Fruit fly (Drosophila melanogaster): Measurements from ENCODE around the gene Aduk.

Aduk gene

DNA sequence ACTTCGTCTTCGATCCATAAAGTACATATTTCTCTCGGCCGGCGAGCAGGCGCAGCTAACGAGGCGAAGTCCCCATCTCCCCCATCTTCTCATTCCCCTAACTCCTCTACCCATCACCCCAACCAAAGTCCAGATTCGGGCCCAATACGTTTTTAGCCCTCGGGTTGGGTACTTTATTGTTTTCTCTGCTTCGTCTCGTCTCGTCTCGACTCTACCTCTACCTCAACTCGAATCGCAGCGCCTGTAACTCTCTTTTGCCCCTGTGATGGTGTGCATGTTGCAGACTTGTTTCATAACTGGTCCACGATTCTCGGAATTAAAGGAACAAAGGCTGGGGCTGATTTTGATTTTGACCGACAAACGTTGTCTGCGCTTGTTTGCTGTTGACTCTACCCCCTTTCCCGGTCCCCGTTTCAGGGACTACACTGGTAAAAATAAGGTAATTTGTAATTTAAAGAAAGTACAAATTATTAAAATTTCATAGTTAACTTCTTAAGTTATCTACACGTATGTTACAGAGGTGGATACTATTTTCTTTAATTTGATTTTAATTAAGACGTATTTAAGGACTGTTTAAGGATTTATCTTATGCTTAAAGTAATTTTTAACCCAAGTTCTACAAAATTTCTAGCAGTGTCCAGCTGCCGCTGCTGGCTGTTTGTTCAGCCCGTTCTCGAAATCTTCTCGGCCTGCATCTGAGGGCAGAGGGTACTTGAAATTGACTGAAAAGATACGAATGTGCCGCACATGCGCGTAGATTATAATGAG is 44.3 kb upstream of the Aduk start (continued):
- TF ChIP-seq lilli (GFP tag; optimal IDR thresholded peaks at IDR 0.05) = peak; percentile 40
- TF ChIP-seq Oli (tag; optimal IDR thresholded peaks at IDR 0.05) = peak; percentile 62
- no peak for TF ChIP-seq CG9609 (GFP tag; optimal IDR thresholded peaks at IDR 0.05)
- peak; percentile 75 for TF ChIP-seq CG15479 (GFP tag; optimal IDR thresholded peaks at IDR 0.05)
- TF ChIP-seq luna (GFP tag; optimal IDR thresholded peaks at IDR 0.05) = no peak
- peak; percentile 51 for TF ChIP-seq CG1603 (tag; optimal IDR thresholded peaks at IDR 0.05)
- no peak for TF ChIP-seq lmd (GFP tag; IDR thresholded peaks at IDR 0.05)
- peak; percentile 46 for TF ChIP-seq ATbp (GFP tag; optimal IDR thresholded peaks at IDR 0.05)
- TF ChIP-seq salm (tag; optimal IDR thresholded peaks at IDR 0.05) = peak; percentile 4
- TF ChIP-seq sug (tag; optimal IDR thresholded peaks at IDR 0.05) = no peak
- no peak for TF ChIP-seq CG31388 (GFP tag; optimal IDR thresholded peaks at IDR 0.05)
- no peak for TF ChIP-seq org-1 (GFP tag; optimal IDR thresholded peaks at IDR 0.05)
- TF ChIP-seq CG9797 (GFP tag; optimal IDR thresholded peaks at IDR 0.05) = no peak
- no peak for TF ChIP-seq CG10321 (GFP tag; IDR thresholded peaks at IDR 0.05)
- TF ChIP-seq pfk (GFP tag; optimal IDR thresholded peaks at IDR 0.05) = no peak
- no peak for TF ChIP-seq kay (GFP tag; optimal IDR thresholded peaks at IDR 0.05)
- TF ChIP-seq CG9876 (GFP tag; optimal IDR thresholded peaks at IDR 0.05) = no peak
- TF ChIP-seq CG30403 (GFP tag; optimal IDR thresholded peaks at IDR 0.05) = peak; percentile 51
- 0 out of 2 replicates have a peak, but pooled peaks have one; percentile 8 for TF ChIP-seq Nf-YA (GFP tag; IDR thresholded peaks at IDR 0.05)
- no peak for TF ChIP-seq toy (GFP tag; IDR thresholded peaks at IDR 0.05)
- no peak for TF ChIP-seq CG1024 (GFP tag; IDR thresholded peaks at IDR 0.05)
- TF ChIP-seq fd96Cb (tag; optimal IDR thresholded peaks at IDR 0.05) = peak; percentile 70
- TF ChIP-seq Hr78 (GFP tag; optimal IDR thresholded peaks at IDR 0.05) = peak in 1 of 2 experiments; percentile 54
- no peak for TF ChIP-seq CG3163 (GFP tag; optimal IDR thresholded peaks at IDR 0.05)
- peak; percentile 15 for TF ChIP-seq psq (GFP tag; optimal IDR thresholded peaks at IDR 0.05)
- TF ChIP-seq Blimp-1 (GFP tag; optimal IDR thresholded peaks at IDR 0.05) = peak; percentile 65
- TF ChIP-seq CG17328 (GFP tag; IDR thresholded peaks at IDR 0.05) = peak; percentile 50
- no peak for TF ChIP-seq unc-4 (GFP tag; IDR thresholded peaks at IDR 0.05; ENCODE audit: partially characterized antibody)
- TF ChIP-seq CG14710 (tag; optimal IDR thresholded peaks at IDR 0.05) = peak; percentile 87
- TF ChIP-seq corto (GFP tag; optimal IDR thresholded peaks at IDR 0.05) = peak; percentile 95
- peak; percentile 26 for TF ChIP-seq pum (GFP tag; optimal IDR thresholded peaks at IDR 0.05)
- peak; percentile 66 for TF ChIP-seq CG2678 (tag; optimal IDR thresholded peaks at IDR 0.05)
- TF ChIP-seq CG13624 (GFP tag; optimal IDR thresholded peaks at IDR 0.05) = peak; percentile 7
- peak; percentile 45 for TF ChIP-seq Deaf1 (tag; optimal IDR thresholded peaks at IDR 0.05)
- no peak for TF ChIP-seq Fer2 (tag; optimal IDR thresholded peaks at IDR 0.05)
- peak; percentile 85 for TF ChIP-seq trem (tag; optimal IDR thresholded peaks at IDR 0.05)
- TF ChIP-seq caup (GFP tag; optimal IDR thresholded peaks at IDR 0.05; ENCODE audit: severe bottlenecking) = no peak
- TF ChIP-seq chm (GFP tag; IDR thresholded peaks at IDR 0.05) = peak; percentile 48; the same call in 1 of the 2 replicates
- no peak for TF ChIP-seq Adf1 (GFP tag; IDR thresholded peaks at IDR 0.05)
- TF ChIP-seq cato (GFP tag; optimal IDR thresholded peaks at IDR 0.05; ENCODE audit: borderline replicate concordance) = no peak
- peak; percentile 20 for TF ChIP-seq CG11723 (GFP tag; optimal IDR thresholded peaks at IDR 0.05)
- TF ChIP-seq Poxn (GFP tag; IDR thresholded peaks at IDR 0.05) = no peak
- peak; percentile 0 for TF ChIP-seq CG17568 (GFP tag; optimal IDR thresholded peaks at IDR 0.05)
- TF ChIP-seq bsh (GFP tag; optimal IDR thresholded peaks at IDR 0.05) = peak; percentile 65 to 74
- TF ChIP-seq tio (GFP tag; optimal IDR thresholded peaks at IDR 0.05) = peak; percentile 60
- TF ChIP-seq h (optimal IDR thresholded peaks at IDR 0.05) = no peak
- TF ChIP-seq lov (optimal IDR thresholded peaks at IDR 0.05) = no peak
- TF ChIP-seq lov (GFP tag; IDR thresholded peaks at IDR 0.05) = 0 out of 3 replicates have a peak, but pooled peaks have one; percentile 37
- no peak for TF ChIP-seq CkIIα-i1 (GFP tag; IDR thresholded peaks at IDR 0.05)

Data from whole organism, embryonic.